Worm (Caenorhabditis elegans) whole organism, L1 larva: ENCODE measurements around the gene gpa-10.
A peak's percentile ranks its signal among the peaks of the same experiment; 100 is the strongest.

Source experiments
- C04F5.9 ChIP-seq: sonication (generic microtip); optimal IDR thresholded peaks from 2 replicates; lab custom pipeline; 2016; ENCODE audit warnings: missing genetic modification characterization, missing compliant biosample characterization
- F16B12.6 ChIP-seq: fragments of 150-350 bp; optimal IDR thresholded peaks from 2 replicates; lab custom pipeline; 2014; ENCODE audit warnings: missing biosample characterization, missing genetic modification characterization
- Y116A8C.19 ChIP-seq: sonication (generic microtip); optimal IDR thresholded peaks from 2 replicates; lab custom pipeline; 2016; ENCODE audit warnings: missing compliant biosample characterization, missing genetic modification characterization, borderline replicate concordance
- ama-1 ChIP-seq: fragments of 150-350 bp; optimal IDR thresholded peaks from 2 replicates; lab custom pipeline; 2014
- blmp-1 ChIP-seq: fragments of 150-350 bp; optimal IDR thresholded peaks from 2 replicates; lab custom pipeline; 2014; ENCODE audit warnings: missing biosample characterization, missing genetic modification characterization
- ceh-63 ChIP-seq: fragments of 200-800 bp; sonication (Bioruptor generic); optimal IDR thresholded peaks from 2 replicates; lab custom pipeline; 2018; ENCODE audit warnings: mild to moderate bottlenecking, missing genetic modification characterization, missing compliant biosample characterization
- ceh-8 ChIP-seq: fragments of 200-800 bp; sonication (Bioruptor generic); optimal IDR thresholded peaks from 2 replicates; lab custom pipeline; 2018; ENCODE audit warnings: mild to moderate bottlenecking, missing genetic modification characterization, moderate library complexity, missing compliant biosample characterization
- ceh-82 ChIP-seq, 3 experiments: fragments of 150-350 bp in 1 of 3; sonication (generic microtip) in 2 of 3; optimal IDR thresholded peaks; 2 replicates each; lab custom pipeline; 2014 to 2017; ENCODE audit warnings: missing biosample characterization in 3 of 3, missing genetic modification characterization in 3 of 3
- efl-3 ChIP-seq: fragments of 200-800 bp; sonication (Bioruptor generic); optimal IDR thresholded peaks from 2 replicates; lab custom pipeline; 2018; ENCODE audit warnings: mild to moderate bottlenecking, missing genetic modification characterization, missing compliant biosample characterization
- egl-13 ChIP-seq: sonication (generic microtip); optimal IDR thresholded peaks from 2 replicates; lab custom pipeline; 2016; ENCODE audit warnings: missing genotype, missing genetic modification reagents, missing genetic modification characterization, missing compliant biosample characterization
- elt-2 ChIP-seq: sonication (generic microtip); optimal IDR thresholded peaks from 2 replicates; lab custom pipeline; 2016; ENCODE audit warnings: missing genetic modification characterization, mild to moderate bottlenecking, inconsistent platforms, missing compliant biosample characterization, missing genetic modification reagents
- fkh-8 ChIP-seq: sonication (generic microtip); optimal IDR thresholded peaks from 2 replicates; lab custom pipeline; 2016; ENCODE audit warnings: mild to moderate bottlenecking, missing genetic modification characterization, missing compliant biosample characterization
- fos-1 ChIP-seq: fragments of 150-350 bp; optimal IDR thresholded peaks from 2 replicates; lab custom pipeline; 2014; ENCODE audit warnings: missing biosample characterization, missing genetic modification characterization
- hpl-2 ChIP-seq: fragments of 150-350 bp; optimal IDR thresholded peaks from 2 replicates; lab custom pipeline; 2014; ENCODE audit warnings: missing biosample characterization, missing genetic modification reagents, missing genetic modification characterization
- irx-1 ChIP-seq: sonication (generic microtip); optimal IDR thresholded peaks from 2 replicates; lab custom pipeline; 2016; ENCODE audit warnings: missing genetic modification characterization, missing compliant biosample characterization
- jun-1 ChIP-seq: fragments of 150-350 bp; optimal IDR thresholded peaks from 2 replicates; lab custom pipeline; 2014; ENCODE audit warnings: missing biosample characterization, missing genetic modification reagents, missing genetic modification characterization
- lin-14 ChIP-seq: fragments of 200-800 bp; sonication (Bioruptor generic); optimal IDR thresholded peaks from 2 replicates; lab custom pipeline; 2018; ENCODE audit warnings: mild to moderate bottlenecking, missing genetic modification characterization, moderate library complexity, missing compliant biosample characterization
- lin-15B ChIP-seq: fragments of 150-350 bp; sonication (generic microtip); optimal IDR thresholded peaks from 3 replicates; lab custom pipeline; 2014; ENCODE audit warnings: missing biosample characterization, missing genetic modification characterization
- lin-39 ChIP-seq: fragments of 150-350 bp; optimal IDR thresholded peaks from 2 replicates; lab custom pipeline; 2014; ENCODE audit warnings: missing biosample characterization, missing genetic modification reagents, missing genetic modification characterization
- lir-3 ChIP-seq: sonication (generic microtip); optimal IDR thresholded peaks from 2 replicates; lab custom pipeline; 2016; ENCODE audit warnings: mild to moderate bottlenecking, missing genetic modification characterization, moderate library complexity, missing compliant biosample characterization; ENCODE audit not compliant: poor library complexity
- lsy-2 ChIP-seq, 2 experiments: fragments of 150-350 bp; optimal IDR thresholded peaks; 2 replicates each; lab custom pipeline; 2014; ENCODE audit warnings: missing biosample characterization in 2 of 2, missing genetic modification characterization in 2 of 2
- mab-9 ChIP-seq: fragments of 200-800 bp; sonication (Bioruptor generic); IDR thresholded peaks from 2 replicates; pipeline ENCODE4 v1.3.6; 2022; ENCODE audit warnings: missing genetic modification reagents, missing genetic modification characterization, missing compliant biosample characterization
- mdl-1 ChIP-seq, 2 experiments: fragments of 150-350 bp; optimal IDR thresholded peaks; 2 replicates each; lab custom pipeline; 2014 to 2017; ENCODE audit warnings: missing biosample characterization in 2 of 2, missing genetic modification characterization in 2 of 2, inconsistent platforms in 1 of 2
- mef-2 ChIP-seq: fragments of 150-350 bp; optimal IDR thresholded peaks from 2 replicates; lab custom pipeline; 2014; ENCODE audit warnings: missing biosample characterization, missing genetic modification characterization
- nhr-11 ChIP-seq: fragments of 150-350 bp; optimal IDR thresholded peaks from 2 replicates; lab custom pipeline; 2014; ENCODE audit warnings: missing biosample characterization, missing genetic modification characterization
- nhr-12 ChIP-seq: sonication (generic microtip); optimal IDR thresholded peaks from 2 replicates; lab custom pipeline; 2017; ENCODE audit warnings: missing biosample characterization, missing genetic modification characterization
- nhr-20 ChIP-seq: sonication (generic microtip); optimal IDR thresholded peaks from 2 replicates; lab custom pipeline; 2016; ENCODE audit warnings: mild to moderate bottlenecking, missing genetic modification characterization, missing compliant biosample characterization
- nhr-237 ChIP-seq: fragments of 150-350 bp; optimal IDR thresholded peaks from 2 replicates; lab custom pipeline; 2014; ENCODE audit warnings: missing biosample characterization, missing genetic modification characterization
- nhr-47 ChIP-seq: sonication (generic microtip); optimal IDR thresholded peaks from 2 replicates; lab custom pipeline; 2016; ENCODE audit warnings: mild to moderate bottlenecking, missing genetic modification characterization, moderate library complexity, missing compliant biosample characterization
- nhr-71 ChIP-seq: sonication (generic microtip); optimal IDR thresholded peaks from 2 replicates; lab custom pipeline; 2016; ENCODE audit warnings: mild to moderate bottlenecking, missing genetic modification characterization, moderate library complexity, missing compliant biosample characterization
- nhr-77 ChIP-seq: fragments of 150-350 bp; optimal IDR thresholded peaks from 2 replicates; lab custom pipeline; 2014; ENCODE audit warnings: missing biosample characterization, missing genetic modification characterization
- nhr-84 ChIP-seq: sonication (generic microtip); optimal IDR thresholded peaks from 2 replicates; lab custom pipeline; 2017; ENCODE audit warnings: missing biosample characterization, missing genetic modification characterization
- nhr-85 ChIP-seq: sonication (generic microtip); peaks from one replicate; lab custom pipeline; 2016; ENCODE audit warnings: missing genetic modification characterization, inconsistent platforms, missing compliant biosample characterization
- rnt-1 ChIP-seq: sonication (generic microtip); optimal IDR thresholded peaks from 2 replicates; lab custom pipeline; 2016; ENCODE audit warnings: mild to moderate bottlenecking, missing genetic modification characterization, moderate library complexity, missing compliant biosample characterization
- skn-1 ChIP-seq: fragments of 150-350 bp; optimal IDR thresholded peaks from 2 replicates; lab custom pipeline; 2014; ENCODE audit warnings: missing biosample characterization, missing genetic modification characterization
- sup-37 ChIP-seq: fragments of 200-800 bp; sonication (Bioruptor generic); optimal IDR thresholded peaks from 2 replicates; lab custom pipeline; 2018; ENCODE audit warnings: mild to moderate bottlenecking, missing genetic modification characterization, missing compliant biosample characterization
- tbx-2 ChIP-seq: sonication (generic microtip); optimal IDR thresholded peaks from 2 replicates; lab custom pipeline; 2016; ENCODE audit warnings: missing genetic modification characterization, missing compliant biosample characterization
- unc-30 ChIP-seq: sonication (generic microtip); optimal IDR thresholded peaks from 2 replicates; lab custom pipeline; 2017; ENCODE audit warnings: missing biosample characterization, missing genetic modification characterization
- unc-62 ChIP-seq: fragments of 150-350 bp; optimal IDR thresholded peaks from 2 replicates; lab custom pipeline; 2014; ENCODE audit warnings: missing biosample characterization, missing genetic modification reagents, missing genetic modification characterization
- unc-86 ChIP-seq: sonication (generic microtip); optimal IDR thresholded peaks from 2 replicates; lab custom pipeline; 2016; ENCODE audit warnings: missing genetic modification characterization, missing compliant biosample characterization
- unc-98 ChIP-seq: fragments of 200-800 bp; sonication (Bioruptor generic); IDR thresholded peaks from 2 replicates; pipeline ENCODE4 v1.3.6; 2022; ENCODE audit warnings: missing genetic modification characterization, missing compliant biosample characterization
- vab-15 ChIP-seq: sonication (generic microtip); optimal IDR thresholded peaks from 2 replicates; lab custom pipeline; 2017; ENCODE audit warnings: missing genotype, mild to moderate bottlenecking, missing genetic modification characterization, missing compliant biosample characterization
- xbp-1 ChIP-seq: sonication (generic microtip); optimal IDR thresholded peaks from 2 replicates; lab custom pipeline; 2016; ENCODE audit warnings: missing genetic modification characterization, missing compliant biosample characterization
- zip-4 ChIP-seq: fragments of 200-800 bp; sonication (Bioruptor generic); optimal IDR thresholded peaks from 2 replicates; lab custom pipeline; 2018; ENCODE audit warnings: mild to moderate bottlenecking, missing genetic modification characterization, moderate library complexity, missing compliant biosample characterization
- ztf-4 ChIP-seq: fragments of 150-350 bp; optimal IDR thresholded peaks from 2 replicates; lab custom pipeline; 2014; ENCODE audit warnings: missing biosample characterization, missing genetic modification characterization

gpa-10 gene

DNA sequence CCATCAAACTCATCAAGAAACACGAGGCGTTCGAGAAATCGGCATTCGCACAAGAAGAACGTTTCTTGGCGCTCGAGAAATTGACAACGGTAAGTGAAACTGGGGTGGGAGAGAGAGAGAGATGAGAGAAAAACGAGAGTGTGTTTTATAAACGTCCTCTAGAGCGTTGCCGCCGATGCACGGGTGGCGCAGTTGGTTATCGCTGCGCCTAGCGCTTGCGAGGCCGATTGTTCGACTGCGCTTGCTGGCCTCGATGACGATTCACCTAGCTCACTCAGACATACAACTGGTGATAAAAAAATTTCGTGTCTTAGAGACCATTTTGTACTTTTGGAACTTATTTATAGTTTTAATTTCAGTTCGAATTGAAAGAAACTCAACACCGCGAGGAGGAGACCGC lies 34.2 kb upstream of the gpa-10 start (continued):
- TF ChIP-seq nhr-77 (tag; lab: Kevin White, UChicago) (no peak), lin-14 (GFP tag; lab: Kevin White, UChicago) (peak; percentile 55), skn-1 (tag; lab: Kevin White, UChicago) (peak; percentile 3), irx-1 (peak; percentile 19), ztf-4 (no peak), lin-15B (no peak)

DNA sequence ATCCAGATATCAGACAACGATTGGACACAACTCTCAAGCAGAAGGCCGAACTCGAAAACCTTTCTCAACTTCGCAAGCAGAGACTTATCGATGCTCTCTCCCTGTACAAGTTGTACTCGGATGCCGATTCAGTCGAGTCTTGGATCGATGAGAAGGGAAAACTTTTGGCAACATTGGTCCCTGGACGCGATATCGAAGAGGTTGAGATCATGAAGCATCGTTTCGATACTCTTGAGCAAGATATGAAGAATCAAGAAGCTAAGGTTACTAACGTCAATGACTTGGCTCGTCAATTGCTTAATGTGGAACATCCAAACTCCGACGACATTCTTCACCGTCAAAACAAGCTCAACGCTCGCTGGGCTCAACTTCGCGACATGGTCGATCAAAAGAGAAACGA lies 30.5 kb upstream of the gpa-10 start:
- TF ChIP-seq unc-62 (GFP tag; lab: Kevin White, UChicago) (no peak), mab-9 (GFP tag; lab: Robert Waterston, UW) (no peak), unc-86 (tag; lab: Kevin White, UChicago) (no peak), ceh-82 (tag; optimal IDR thresholded peaks at IDR 0.05; lab: Kevin White, UChicago) (no peak), nhr-71 (tag; lab: Kevin White, UChicago) (no peak), tbx-2 (tag; lab: Kevin White, UChicago) (no peak), ama-1 (lab: Kevin White, UChicago) (no peak), mdl-1 (tag; optimal IDR thresholded peaks at IDR 0.05; lab: Kevin White, UChicago) (no peak), blmp-1 (no peak), rnt-1 (tag; lab: Kevin White, UChicago) (no peak), lir-3 (no peak), ztf-4 (no peak), Y116A8C.19 (tag; lab: Kevin White, UChicago) (no peak), efl-3 (no peak), ceh-8 (GFP tag; lab: Kevin White, UChicago) (no peak), F16B12.6 (tag; lab: Kevin White, UChicago) (no peak), fkh-8 (tag; lab: Kevin White, UChicago) (no peak), C04F5.9 (tag; lab: Kevin White, UChicago) (no peak), vab-15 (no peak), irx-1 (no peak)

DNA sequence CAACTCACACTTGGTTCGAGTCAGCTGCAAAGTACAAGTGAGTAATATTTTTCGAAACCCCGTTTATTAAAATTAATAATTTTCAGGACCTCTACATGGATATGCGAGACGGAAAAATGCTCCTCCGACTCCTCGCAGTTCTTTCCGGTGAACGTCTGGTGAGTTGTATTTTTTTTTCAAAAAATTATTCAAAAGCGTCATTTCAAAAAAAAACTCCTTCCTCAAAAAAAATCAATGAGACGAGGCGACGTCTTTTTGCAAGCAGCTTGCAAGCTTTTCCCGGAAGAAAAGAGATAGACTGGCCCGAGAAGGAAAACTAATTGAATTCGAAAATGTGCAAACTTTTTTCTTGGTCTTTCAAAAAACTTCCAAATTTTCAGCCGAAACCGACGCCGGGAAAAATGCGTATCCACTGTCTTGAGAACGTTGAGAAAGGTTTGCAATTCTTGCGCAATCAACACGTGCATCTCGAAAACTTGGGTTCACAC lies 27.9 kb upstream of the gpa-10 start:
- TF ChIP-seq lin-14 (GFP tag; lab: Kevin White, UChicago) = peak; percentile 54
- TF ChIP-seq zip-4 = no peak

DNA sequence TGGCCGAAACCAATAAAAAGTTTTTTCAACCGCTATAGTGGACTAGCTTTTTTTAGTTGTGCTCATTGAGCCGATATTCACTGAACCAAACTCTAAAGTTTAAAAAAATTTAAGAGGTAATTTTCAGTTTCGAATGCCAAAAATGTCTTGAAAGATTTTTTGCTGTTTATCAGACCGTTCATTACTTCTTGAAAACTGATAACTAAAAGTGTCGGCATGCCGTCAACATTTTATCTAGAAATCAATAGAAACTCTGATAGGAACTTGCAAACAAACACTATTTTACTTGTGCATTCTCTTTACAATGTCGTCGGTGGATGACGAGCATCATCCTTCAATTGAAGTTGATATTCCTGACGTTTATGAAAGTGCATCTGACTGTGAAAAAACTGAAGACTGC lies 27.1 kb upstream of the gpa-10 start:
- TF ChIP-seq elt-2 = peak; percentile 44
- TF ChIP-seq sup-37 (GFP tag; lab: Kevin White, UChicago) = no peak
- TF ChIP-seq, all 84 proteins: peak for 1

DNA sequence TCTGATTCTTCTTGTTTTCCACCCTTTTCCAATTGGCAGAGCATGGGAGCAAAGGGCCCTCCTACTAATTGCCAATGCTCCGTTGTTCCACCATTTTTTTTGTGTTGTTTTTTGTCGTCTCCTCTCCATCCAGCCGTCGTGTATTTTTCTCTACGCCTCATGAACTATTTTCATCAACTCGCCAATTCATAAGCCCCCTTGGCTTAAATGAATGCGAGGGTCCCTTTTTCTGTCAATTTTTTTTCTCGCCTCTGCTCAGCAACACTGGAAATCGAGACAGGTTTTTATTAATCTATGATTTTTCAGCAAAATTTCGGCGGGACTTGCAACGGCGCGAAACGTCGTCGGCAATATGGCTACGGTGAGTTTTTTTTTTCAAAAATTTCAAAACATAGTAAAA lies 26.4 kb upstream of the gpa-10 start, which contains the start of gene unc-70:
Gene unc-70, plus strand, starts transcription at position 301 of the 400 bp plus-strand sequence.
- TF ChIP-seq unc-30 (tag; lab: Kevin White, UChicago) (no peak), nhr-85 (peak; percentile 20)

DNA sequence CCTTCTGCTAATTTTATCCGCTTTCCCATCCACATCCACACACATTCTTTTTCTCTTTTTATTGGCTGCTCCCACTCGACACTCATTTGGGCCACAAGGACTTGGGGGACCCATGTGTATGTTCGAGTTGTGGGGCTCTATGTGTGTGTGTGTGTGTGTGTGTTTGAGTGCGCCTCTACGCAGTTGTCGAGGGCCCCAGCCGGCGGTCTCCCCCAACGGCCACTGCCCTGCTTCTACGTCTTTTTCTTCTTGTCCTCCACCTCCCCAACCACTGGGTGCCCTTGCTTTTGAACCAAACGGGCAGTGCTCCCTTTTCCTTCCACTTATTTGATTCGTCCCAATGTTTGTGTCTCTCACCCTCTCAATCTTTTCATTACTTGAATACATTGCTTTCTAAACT lies 26.0 kb upstream of the gpa-10 start:
- TF ChIP-seq irx-1 = no peak
- TF ChIP-seq nhr-85 = no peak
- no peak for TF ChIP-seq nhr-12 (tag; lab: Kevin White, UChicago)
- TF ChIP-seq nhr-11 (tag; lab: Kevin White, UChicago) = no peak
- no peak for TF ChIP-seq egl-13
- TF ChIP-seq rnt-1 (tag; lab: Kevin White, UChicago) = peak; percentile 53
- no peak for TF ChIP-seq lin-39
- TF ChIP-seq unc-98 = no peak
- TF ChIP-seq lsy-2 (tag; optimal IDR thresholded peaks at IDR 0.05; lab: Kevin White, UChicago) = peak in 1 of 2 experiments; percentile 33
- peak; percentile 11 for TF ChIP-seq unc-86 (tag; lab: Kevin White, UChicago)
- TF ChIP-seq nhr-237 (tag; lab: Kevin White, UChicago) = no peak
- no peak for TF ChIP-seq fos-1
- TF ChIP-seq jun-1 (tag; lab: Kevin White, UChicago) = no peak
- peak; percentile 5 for TF ChIP-seq nhr-20
- TF ChIP-seq mef-2 = no peak
- no peak for TF ChIP-seq mdl-1 (tag; optimal IDR thresholded peaks at IDR 0.05; lab: Kevin White, UChicago)
- TF ChIP-seq nhr-84 (tag; lab: Kevin White, UChicago) = no peak
- TF ChIP-seq xbp-1 = no peak
- no peak for TF ChIP-seq ceh-63 (GFP tag; lab: Kevin White, UChicago)
- TF ChIP-seq lin-15B = no peak
- TF ChIP-seq nhr-47 (tag; lab: Kevin White, UChicago) = peak; percentile 36
- peak; percentile 36 for TF ChIP-seq nhr-71 (tag; lab: Kevin White, UChicago)
- TF ChIP-seq hpl-2 = no peak
